Worm (Caenorhabditis elegans) whole organism, early embryonic: ENCODE data around the gene C53A3.1.

Experiments used
- B0310.2 ChIP-seq: sonication (generic microtip); optimal IDR thresholded peaks from 2 replicates; lab custom pipeline; 2016; ENCODE audit warnings: mild to moderate bottlenecking, missing genetic modification characterization, missing compliant biosample characterization
- F13C5.2 ChIP-seq: sonication (generic microtip); optimal IDR thresholded peaks from 2 replicates; lab custom pipeline; 2017; ENCODE audit warnings: mild to moderate bottlenecking, missing genetic modification characterization, inconsistent platforms, missing compliant biosample characterization
- aly-1 ChIP-seq: sonication (generic microtip); optimal IDR thresholded peaks from 2 replicates; lab custom pipeline; 2016; ENCODE audit warnings: missing genetic modification characterization, missing compliant biosample characterization
- ama-1 ChIP-seq: fragments of 150-350 bp; optimal IDR thresholded peaks from 2 replicates; lab custom pipeline; 2014
- ceh-13 ChIP-seq: fragments of 200-800 bp; sonication (Bioruptor generic); optimal IDR thresholded peaks from 2 replicates; lab custom pipeline; 2018; ENCODE audit warnings: mild to moderate bottlenecking, missing genetic modification characterization, missing compliant biosample characterization
- ceh-36 ChIP-seq: sonication (generic microtip); optimal IDR thresholded peaks from 2 replicates; lab custom pipeline; 2016; ENCODE audit warnings: missing genetic modification characterization, inconsistent platforms, missing compliant biosample characterization
- ets-7 ChIP-seq: sonication (generic microtip); optimal IDR thresholded peaks from 2 replicates; lab custom pipeline; 2016; ENCODE audit warnings: missing genotype, missing genetic modification characterization, missing compliant biosample characterization
- flt-1 ChIP-seq: fragments of 200-800 bp; sonication (Bioruptor generic); IDR thresholded peaks from 2 replicates; pipeline ENCODE4 v1.3.6; 2022; ENCODE audit warnings: missing genetic modification characterization, missing compliant biosample characterization
- hmbx-1 ChIP-seq: sonication (generic microtip); optimal IDR thresholded peaks from 2 replicates; lab custom pipeline; 2016; ENCODE audit warnings: mild to moderate bottlenecking, missing genetic modification characterization, missing compliant biosample characterization
- hmg-4 ChIP-seq: fragments of 200-800 bp; sonication (Bioruptor generic); optimal IDR thresholded peaks from 2 replicates; lab custom pipeline; 2018; ENCODE audit warnings: mild to moderate bottlenecking, missing genetic modification characterization, missing compliant biosample characterization
- hnd-1 ChIP-seq: sonication (generic microtip); optimal IDR thresholded peaks from 2 replicates; lab custom pipeline; 2016; ENCODE audit warnings: missing genetic modification characterization, missing compliant biosample characterization
- pes-1 ChIP-seq: fragments of 200-800 bp; sonication (Bioruptor generic); IDR thresholded peaks from 2 replicates; pipeline ENCODE4 v1.3.6; 2022; ENCODE audit warnings: missing genetic modification reagents, missing genetic modification characterization, missing compliant biosample characterization
- scrt-1 ChIP-seq: fragments of 200-800 bp; sonication (Bioruptor generic); IDR thresholded peaks from 2 replicates; pipeline ENCODE4 v1.3.6; 2022; ENCODE audit warnings: missing genetic modification characterization, missing compliant biosample characterization
- sea-1 ChIP-seq: fragments of 200-800 bp; sonication (Bioruptor generic); conservative IDR thresholded peaks from 2 replicates; pipeline ENCODE4 v1.3.6; 2022; ENCODE audit warnings: missing genetic modification characterization, missing compliant biosample characterization
- tbx-11 ChIP-seq: fragments of 200-800 bp; sonication (Bioruptor generic); IDR thresholded peaks from 2 replicates; pipeline ENCODE4 v1.3.6; 2022; ENCODE audit warnings: missing genetic modification characterization, missing compliant biosample characterization
- tbx-37 ChIP-seq: fragments of 200-800 bp; sonication (Bioruptor generic); conservative IDR thresholded peaks from 2 replicates; pipeline ENCODE4 v1.3.6; 2022; ENCODE audit warnings: missing genetic modification reagents, missing genetic modification characterization, missing compliant biosample characterization
- tra-4 ChIP-seq: sonication (generic microtip); optimal IDR thresholded peaks from 2 replicates; lab custom pipeline; 2017; ENCODE audit warnings: missing genetic modification characterization, missing compliant biosample characterization

The C53A3.1 gene

ce11 chrV:5760132-5760531 is at the start of gene C53A3.1:
TSS of gene C53A3.1 (minus strand) at chrV:5760232.
- TF ChIP-seq sea-1 (no peak), hmg-4 (GFP tag; lab: Kevin White, UChicago) (no peak), ceh-13 (GFP tag; lab: Kevin White, UChicago) (no peak), tbx-11 (GFP tag; lab: Robert Waterston, UW) (no peak), scrt-1 (GFP tag; lab: Robert Waterston, UW) (no peak), flt-1 (GFP tag; lab: Robert Waterston, UW) (no peak), ets-7 (tag; lab: Kevin White, UChicago) (no peak), B0310.2 (tag; lab: Kevin White, UChicago) (no peak), ama-1 (lab: Kevin White, UChicago) (no peak), pes-1 (GFP tag; lab: Robert Waterston, UW) (no peak), ceh-36 (tag; lab: Kevin White, UChicago) (no peak)

ce11 chrV:5805467-5805866 is 45.4 kb upstream of the C53A3.1 start, which contains the start of gene ZC250.5:
TSS of gene ZC250.5 (plus strand) at chrV:5805767.
- no peak for TF ChIP-seq hmbx-1
- TF ChIP-seq F13C5.2 (tag; lab: Kevin White, UChicago) = no peak
- no peak for TF ChIP-seq ets-7 (tag; lab: Kevin White, UChicago)
- TF ChIP-seq ama-1 (lab: Kevin White, UChicago) = no peak
- TF ChIP-seq scrt-1 (GFP tag; lab: Robert Waterston, UW) = no peak
- no peak for TF ChIP-seq aly-1 (tag; lab: Kevin White, UChicago)
- no peak for TF ChIP-seq hmg-4 (GFP tag; lab: Kevin White, UChicago)
- no peak for TF ChIP-seq sea-1
- no peak for TF ChIP-seq tra-4 (tag; lab: Kevin White, UChicago)

ce11 chrV:5799373-5799772 is 39.3 kb upstream of the C53A3.1 start, which contains the start of gene cyn-17:
TSS of gene cyn-17 (plus strand) at chrV:5799673.
- no peak for TF ChIP-seq F13C5.2 (tag; lab: Kevin White, UChicago)
- no peak for TF ChIP-seq B0310.2 (tag; lab: Kevin White, UChicago)
- no peak for TF ChIP-seq tra-4 (tag; lab: Kevin White, UChicago)
- TF ChIP-seq scrt-1 (GFP tag; lab: Robert Waterston, UW) = no peak
- no peak for TF ChIP-seq hmbx-1
- no peak for TF ChIP-seq tbx-11 (GFP tag; lab: Robert Waterston, UW)
- no peak for TF ChIP-seq ets-7 (tag; lab: Kevin White, UChicago)
- TF ChIP-seq flt-1 (GFP tag; lab: Robert Waterston, UW) = no peak
- TF ChIP-seq hnd-1 (tag; lab: Kevin White, UChicago) = no peak
- TF ChIP-seq hmg-4 (GFP tag; lab: Kevin White, UChicago) = no peak
- TF ChIP-seq tbx-37 (GFP tag; lab: Robert Waterston, UW) = no peak
- no peak for TF ChIP-seq ceh-36 (tag; lab: Kevin White, UChicago)
- no peak for TF ChIP-seq ama-1 (lab: Kevin White, UChicago)
- TF ChIP-seq pes-1 (GFP tag; lab: Robert Waterston, UW) = no peak

ce11 chrV:5798132-5798531 is 38.1 kb upstream of the C53A3.1 start, which contains the start of gene nstp-3:
TSS of gene nstp-3 (minus strand) at chrV:5798232.
- no peak for TF ChIP-seq sea-1
- no peak for TF ChIP-seq ama-1 (lab: Kevin White, UChicago)
- TF ChIP-seq scrt-1 (GFP tag; lab: Robert Waterston, UW) = no peak
- no peak for TF ChIP-seq ceh-36 (tag; lab: Kevin White, UChicago)
- TF ChIP-seq F13C5.2 (tag; lab: Kevin White, UChicago) = no peak
- no peak for TF ChIP-seq ets-7 (tag; lab: Kevin White, UChicago)
- no peak for TF ChIP-seq pes-1 (GFP tag; lab: Robert Waterston, UW)
- no peak for TF ChIP-seq hmg-4 (GFP tag; lab: Kevin White, UChicago)
- TF ChIP-seq hmbx-1 = no peak
- TF ChIP-seq tbx-37 (GFP tag; lab: Robert Waterston, UW) = no peak
- TF ChIP-seq tbx-11 (GFP tag; lab: Robert Waterston, UW) = no peak
- TF ChIP-seq ceh-13 (GFP tag; lab: Kevin White, UChicago) = no peak
- no peak for TF ChIP-seq hnd-1 (tag; lab: Kevin White, UChicago)
- no peak for TF ChIP-seq aly-1 (tag; lab: Kevin White, UChicago)
- no peak for TF ChIP-seq B0310.2 (tag; lab: Kevin White, UChicago)
- no peak for TF ChIP-seq flt-1 (GFP tag; lab: Robert Waterston, UW)
- no peak for TF ChIP-seq tra-4 (tag; lab: Kevin White, UChicago)

ce11 chrV:5792031-5792430 is 32.0 kb upstream of the C53A3.1 start, which contains the start of gene ZC250.2:
TSS of gene ZC250.2 (plus strand) at chrV:5792331.
- TF ChIP-seq F13C5.2 (tag; lab: Kevin White, UChicago) = no peak
- no peak for TF ChIP-seq flt-1 (GFP tag; lab: Robert Waterston, UW)
- TF ChIP-seq tbx-37 (GFP tag; lab: Robert Waterston, UW) = no peak

- TF ChIP-seq aly-1 (tag; lab: Kevin White, UChicago) (no peak), pes-1 (GFP tag; lab: Robert Waterston, UW) (no peak; the same call in 1 of the 2 replicates), ceh-36 (tag; lab: Kevin White, UChicago) (no peak), hnd-1 (tag; lab: Kevin White, UChicago) (no peak), scrt-1 (GFP tag; lab: Robert Waterston, UW) (no peak), hmg-4 (GFP tag; lab: Kevin White, UChicago) (peak; percentile 67), flt-1 (GFP tag; lab: Robert Waterston, UW) (peak; percentile 66), tbx-37 (GFP tag; lab: Robert Waterston, UW) (0 out of 2 replicates have a peak, but pooled peaks have one; percentile 15), F13C5.2 (tag; lab: Kevin White, UChicago) (peak; percentile 64)
Measured at ce11 chrV:5790497-5791280, 30.7 kb upstream of the C53A3.1 start, which contains the start of the genes nhr-142 and F44E7.9. TSS of gene nhr-142 (minus strand) at chrV:5790553. TSS of gene F44E7.9 (plus strand) at chrV:5791230.
